Worm (Caenorhabditis elegans) whole organism, L3 larva: Measurements from ENCODE around the gene drl-1.

Experiments used
- R02D3.7 ChIP-seq: fragments of 150-350 bp; optimal IDR thresholded peaks from 2 replicates; lab custom pipeline; 2014; ENCODE audit warnings: missing biosample characterization, missing genetic modification characterization
- ZK546.5 ChIP-seq: sonication (generic microtip); optimal IDR thresholded peaks from 2 replicates; lab custom pipeline; 2017; ENCODE audit warnings: missing biosample characterization, missing genetic modification characterization
- ama-1 ChIP-seq: fragments of 150-350 bp; optimal IDR thresholded peaks from 2 replicates; lab custom pipeline; 2018
- ceh-16 ChIP-seq: sonication (generic microtip); optimal IDR thresholded peaks from 2 replicates; lab custom pipeline; 2017; ENCODE audit warnings: missing biosample characterization, missing genetic modification characterization
- ceh-28 ChIP-seq: fragments of 150-350 bp; optimal IDR thresholded peaks from 2 replicates; lab custom pipeline; 2014; ENCODE audit warnings: missing biosample characterization, missing genetic modification reagents, missing genetic modification characterization
- ceh-82 ChIP-seq: fragments of 150-350 bp; optimal IDR thresholded peaks from 2 replicates; lab custom pipeline; 2014; ENCODE audit warnings: missing biosample characterization, missing genetic modification characterization
- daf-12 ChIP-seq: fragments of 150-350 bp; optimal IDR thresholded peaks from 2 replicates; lab custom pipeline; 2014; ENCODE audit warnings: missing biosample characterization, missing genetic modification reagents, missing genetic modification characterization
- egl-27 ChIP-seq: sonication (generic microtip); optimal IDR thresholded peaks from 4 replicates; lab custom pipeline; 2017; ENCODE audit warnings: missing biosample characterization, missing genetic modification reagents, missing genetic modification characterization
- egl-5 ChIP-seq: fragments of 150-350 bp; optimal IDR thresholded peaks from 2 replicates; lab custom pipeline; 2017; ENCODE audit warnings: missing biosample characterization, missing genetic modification reagents, missing genetic modification characterization, inconsistent platforms
- elt-2 ChIP-seq: sonication (generic microtip); optimal IDR thresholded peaks from 2 replicates; lab custom pipeline; 2016; ENCODE audit warnings: missing genetic modification reagents, mild to moderate bottlenecking, missing genetic modification characterization, missing compliant biosample characterization
- elt-3 ChIP-seq, 3 experiments: fragments of 150-350 bp in 1 of 3; sonication (generic microtip) in 2 of 3; optimal IDR thresholded peaks; 2 replicates in 2 of 3; 4 replicates in 1 of 3; lab custom pipeline; 2014 to 2017; ENCODE audit warnings: missing biosample characterization in 3 of 3, missing genetic modification characterization in 3 of 3
- fkh-10 ChIP-seq: sonication (generic microtip); optimal IDR thresholded peaks from 2 replicates; lab custom pipeline; 2017; ENCODE audit warnings: missing biosample characterization, missing genetic modification reagents, missing genetic modification characterization
- fos-1 ChIP-seq: fragments of 150-350 bp; optimal IDR thresholded peaks from 2 replicates; lab custom pipeline; 2014; ENCODE audit warnings: missing biosample characterization, missing genetic modification characterization
- hmg-11 ChIP-seq: sonication (generic microtip); optimal IDR thresholded peaks from 2 replicates; lab custom pipeline; 2016; ENCODE audit warnings: missing genetic modification characterization, missing compliant biosample characterization
- lin-15B ChIP-seq: fragments of 150-350 bp; optimal IDR thresholded peaks from 2 replicates; lab custom pipeline; 2014; ENCODE audit warnings: missing biosample characterization, missing genetic modification characterization
- lin-39 ChIP-seq: fragments of 150-350 bp; optimal IDR thresholded peaks from 2 replicates; lab custom pipeline; 2018; ENCODE audit warnings: missing biosample characterization, missing genetic modification reagents, missing genetic modification characterization
- lsy-12 ChIP-seq: sonication (generic microtip); optimal IDR thresholded peaks from 2 replicates; lab custom pipeline; 2016; ENCODE audit warnings: mild to moderate bottlenecking, missing genetic modification characterization, missing compliant biosample characterization
- nfya-1 ChIP-seq: sonication (generic microtip); optimal IDR thresholded peaks from 2 replicates; lab custom pipeline; 2017; ENCODE audit warnings: missing genetic modification characterization, mild to moderate bottlenecking, missing compliant biosample characterization, antibody characterized with exemption, moderate library complexity; ENCODE audit not compliant: insufficient read depth
- nhr-12 ChIP-seq: fragments of 150-350 bp; optimal IDR thresholded peaks from 2 replicates; lab custom pipeline; 2014; ENCODE audit warnings: missing biosample characterization, missing genetic modification characterization
- nhr-23 ChIP-seq: fragments of 150-350 bp; optimal IDR thresholded peaks from 2 replicates; lab custom pipeline; 2014; ENCODE audit warnings: missing biosample characterization, missing genetic modification reagents, missing genetic modification characterization
- nhr-237 ChIP-seq: fragments of 150-350 bp; optimal IDR thresholded peaks from 2 replicates; lab custom pipeline; 2014; ENCODE audit warnings: missing biosample characterization, missing genetic modification characterization
- nhr-25 ChIP-seq: sonication (generic microtip); optimal IDR thresholded peaks from 2 replicates; lab custom pipeline; 2017; ENCODE audit warnings: missing biosample characterization, missing genetic modification characterization
- nhr-43 ChIP-seq: sonication (generic microtip); optimal IDR thresholded peaks from 2 replicates; lab custom pipeline; 2016; ENCODE audit warnings: mild to moderate bottlenecking, missing genetic modification characterization, missing compliant biosample characterization; ENCODE audit not compliant: poor library complexity, severe bottlenecking
- nhr-67 ChIP-seq: fragments of 150-350 bp; optimal IDR thresholded peaks from 2 replicates; lab custom pipeline; 2014; ENCODE audit warnings: missing biosample characterization, missing genetic modification characterization
- nhr-76 ChIP-seq: fragments of 150-350 bp; sonication (generic microtip); optimal IDR thresholded peaks from 5 replicates; lab custom pipeline; 2014; ENCODE audit warnings: missing biosample characterization, missing genetic modification characterization
- pha-4 ChIP-seq: fragments of 150-350 bp; optimal IDR thresholded peaks from 2 replicates; lab custom pipeline; 2014; ENCODE audit warnings: missing biosample characterization, missing genetic modification reagents, missing genetic modification characterization
- pqm-1 ChIP-seq: fragments of 150-350 bp; optimal IDR thresholded peaks from 2 replicates; lab custom pipeline; 2017; ENCODE audit warnings: missing biosample characterization, missing genetic modification characterization, inconsistent platforms
- sea-2 ChIP-seq: fragments of 150-350 bp; sonication (generic microtip); optimal IDR thresholded peaks from 4 replicates; lab custom pipeline; 2014; ENCODE audit warnings: missing biosample characterization, missing genetic modification reagents, missing genetic modification characterization
- skn-1 ChIP-seq: fragments of 150-350 bp; optimal IDR thresholded peaks from 2 replicates; lab custom pipeline; 2014; ENCODE audit warnings: missing biosample characterization, missing genetic modification characterization
- snpc-4 ChIP-seq: fragments of 150-350 bp; optimal IDR thresholded peaks from 2 replicates; lab custom pipeline; 2014; ENCODE audit warnings: missing biosample characterization, missing genetic modification characterization
- unc-39 ChIP-seq: sonication (generic microtip); optimal IDR thresholded peaks from 4 replicates; lab custom pipeline; 2017; ENCODE audit warnings: missing biosample characterization, missing genetic modification characterization
- unc-62 ChIP-seq: fragments of 150-350 bp; sonication (generic microtip); optimal IDR thresholded peaks from 4 replicates; lab custom pipeline; 2014; ENCODE audit warnings: missing biosample characterization, missing genetic modification reagents, missing genetic modification characterization
- zag-1 ChIP-seq: fragments of 150-350 bp; optimal IDR thresholded peaks from 2 replicates; lab custom pipeline; 2014; ENCODE audit warnings: missing biosample characterization, missing genetic modification characterization
- ztf-11 ChIP-seq: fragments of 150-350 bp; optimal IDR thresholded peaks from 2 replicates; lab custom pipeline; 2014; ENCODE audit warnings: missing biosample characterization, missing genetic modification characterization
- ztf-4 ChIP-seq: fragments of 150-350 bp; optimal IDR thresholded peaks from 2 replicates; lab custom pipeline; 2014; ENCODE audit warnings: missing biosample characterization, missing genetic modification characterization

Gene drl-1

DNA sequence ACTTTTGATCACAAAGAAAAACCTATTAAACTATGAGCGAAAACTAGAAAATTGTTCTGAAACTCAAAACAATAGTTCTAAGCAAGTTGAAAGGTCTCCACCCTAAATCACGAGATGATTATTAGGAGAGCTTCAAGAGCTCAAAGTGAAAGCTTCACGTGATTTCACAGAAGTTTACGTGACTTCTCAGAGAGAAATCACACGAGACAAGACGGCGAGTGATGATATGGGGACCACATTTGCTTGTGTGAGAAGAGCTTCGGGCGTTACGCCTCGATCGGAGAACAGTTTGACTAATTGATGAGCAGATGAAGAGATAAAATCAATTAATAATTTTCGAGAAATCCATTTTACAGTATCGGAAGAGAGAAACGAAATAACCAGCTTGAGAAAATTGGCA is 40.1 kb downstream of the drl-1 start:
- TF ChIP-seq ztf-11 (tag; lab: Kevin White, UChicago) (no peak), pha-4 (tag; lab: Kevin White, UChicago) (no peak), nhr-43 (no peak), elt-2 (no peak), daf-12 (no peak), unc-62 (GFP tag; lab: Kevin White, UChicago) (no peak), fos-1 (no peak), lin-15B (tag; lab: Kevin White, UChicago) (no peak), R02D3.7 (no peak), ZK546.5 (tag; lab: Kevin White, UChicago) (no peak), snpc-4 (tag; lab: Kevin White, UChicago) (no peak)

DNA sequence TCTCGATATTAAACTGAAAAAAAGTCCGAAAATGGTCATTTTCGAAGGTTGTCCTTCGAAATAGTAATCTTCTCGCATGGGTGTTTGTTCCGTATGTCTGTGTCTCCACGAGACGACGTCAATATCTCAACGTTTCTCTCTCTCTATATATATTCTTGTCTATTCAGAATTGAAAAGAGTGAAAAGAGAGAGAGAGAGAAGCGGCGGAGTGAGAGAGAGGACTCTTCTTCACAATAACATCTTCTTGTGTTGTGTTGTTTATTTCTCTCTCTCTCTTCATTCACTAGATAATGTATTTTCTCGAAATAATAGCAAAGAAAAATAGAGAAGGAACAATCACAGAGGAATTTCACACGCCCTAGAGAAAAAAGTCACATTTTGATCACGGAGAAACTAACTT is 41.5 kb downstream of the drl-1 start:
- TF ChIP-seq unc-39 (no peak), hmg-11 (tag; lab: Kevin White, UChicago) (peak; percentile 45), ceh-82 (tag; lab: Kevin White, UChicago) (no peak), nfya-1 (tag; lab: Kevin White, UChicago) (peak; percentile 37), fkh-10 (GFP tag; lab: Kevin White, UChicago) (peak; percentile 17), elt-3 (tag; optimal IDR thresholded peaks at IDR 0.05; lab: Kevin White, UChicago) (no peak), lin-15B (tag; lab: Kevin White, UChicago) (peak; percentile 6), ZK546.5 (tag; lab: Kevin White, UChicago) (no peak), ama-1 (lab: Kevin White, UChicago) (no peak), skn-1 (tag; lab: Kevin White, UChicago) (no peak), nhr-43 (no peak), fos-1 (no peak), lin-39 (peak; percentile 8), nhr-25 (tag; lab: Kevin White, UChicago) (peak; percentile 48), lsy-12 (tag; lab: Kevin White, UChicago) (no peak), egl-5 (tag; lab: Kevin White, UChicago) (peak; percentile 39), nhr-23 (tag; lab: Kevin White, UChicago) (peak; percentile 42), pha-4 (tag; lab: Kevin White, UChicago) (no peak)
- TF ChIP-seq, all 47 proteins: peak for 8

DNA sequence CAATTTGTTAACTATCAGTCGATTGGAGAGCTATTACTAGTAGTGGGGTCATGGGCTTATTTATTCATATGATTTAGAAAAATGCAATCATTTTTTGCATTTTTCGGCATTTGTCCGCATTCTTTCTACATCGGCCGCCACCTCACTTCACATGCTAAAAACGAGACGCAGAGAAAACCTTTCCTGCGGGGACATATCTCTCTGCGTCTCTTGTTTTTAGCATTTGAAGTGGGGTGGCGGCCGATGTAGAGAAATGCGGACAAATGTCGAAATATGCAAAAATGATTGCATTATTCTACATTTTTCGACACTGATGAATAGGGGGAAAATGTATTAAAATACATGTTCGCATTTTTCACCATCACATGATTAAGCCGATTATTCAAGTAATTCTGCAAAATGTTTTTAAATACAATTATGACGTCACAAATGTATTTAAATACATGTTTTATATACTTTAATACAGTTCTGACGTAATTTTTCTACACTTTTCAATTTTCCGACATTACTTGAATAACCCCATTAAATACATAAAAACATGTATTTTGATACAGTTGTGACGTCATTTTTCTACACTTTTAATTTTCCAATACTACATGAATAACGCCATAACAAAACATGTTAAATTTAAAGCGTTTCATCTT is 47.4 kb downstream of the drl-1 start:
- TF ChIP-seq egl-27 (tag; lab: Kevin White, UChicago) (no peak), ceh-28 (tag; lab: Kevin White, UChicago) (no peak), hmg-11 (tag; lab: Kevin White, UChicago) (no peak), egl-5 (tag; lab: Kevin White, UChicago) (peak; percentile 39), lin-15B (tag; lab: Kevin White, UChicago) (peak; percentile 34), ceh-82 (tag; lab: Kevin White, UChicago) (no peak)

DNA sequence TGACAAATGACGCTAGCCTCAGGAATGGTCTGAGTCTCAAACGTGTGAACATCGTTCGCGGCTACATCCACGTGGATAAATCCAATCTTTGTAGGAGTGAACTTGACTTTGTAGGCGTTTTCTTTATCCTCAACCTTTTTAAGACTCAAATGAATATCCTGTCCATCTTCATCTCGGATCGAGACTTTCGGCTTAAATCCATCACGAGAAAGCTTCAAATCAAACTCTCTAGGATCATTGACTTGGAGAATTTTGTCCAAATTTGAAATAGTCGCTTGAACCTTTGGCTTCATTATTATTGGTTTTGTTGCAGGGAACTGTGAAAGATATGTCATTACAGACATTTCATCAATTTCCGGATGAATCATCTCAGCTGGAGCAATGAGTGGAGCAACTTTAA is 49.1 kb downstream of the drl-1 start:
- TF ChIP-seq pha-4 (tag; lab: Kevin White, UChicago) (no peak), hmg-11 (tag; lab: Kevin White, UChicago) (no peak), nhr-12 (no peak), egl-27 (tag; lab: Kevin White, UChicago) (no peak), nhr-25 (tag; lab: Kevin White, UChicago) (no peak), ceh-16 (no peak), ceh-28 (tag; lab: Kevin White, UChicago) (no peak), nhr-237 (tag; lab: Kevin White, UChicago) (no peak), zag-1 (tag; lab: Kevin White, UChicago) (no peak), nhr-67 (tag; lab: Kevin White, UChicago) (no peak), nhr-43 (no peak), ztf-4 (tag; lab: Kevin White, UChicago) (no peak), lin-15B (tag; lab: Kevin White, UChicago) (no peak), egl-5 (tag; lab: Kevin White, UChicago) (no peak), elt-2 (no peak), sea-2 (GFP tag; lab: Kevin White, UChicago) (no peak)

DNA sequence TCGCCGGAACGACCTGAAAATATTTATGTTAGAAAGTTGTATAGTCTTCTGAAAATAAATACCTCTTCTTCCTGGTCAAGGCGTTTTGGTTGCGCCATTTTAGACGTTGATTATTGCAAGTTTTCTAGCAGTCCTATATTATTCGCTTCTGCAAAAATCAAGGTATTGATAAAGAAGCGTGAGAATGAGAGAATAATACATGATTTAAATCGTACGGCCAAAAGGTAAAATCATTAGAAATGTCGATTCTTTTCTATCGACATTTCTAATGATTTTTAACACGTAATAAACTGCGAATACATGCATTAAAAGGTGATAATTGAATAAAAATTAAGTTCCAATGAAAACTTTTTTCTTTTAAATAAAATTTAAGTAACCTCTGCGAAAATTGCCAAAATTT is 51.1 kb downstream of the drl-1 start, which contains the start of gene fln-1:
Gene fln-1 (minus strand): TSS at position 101 of the 400 bp plus-strand sequence.
- TF ChIP-seq zag-1 (tag; lab: Kevin White, UChicago) (no peak), pqm-1 (tag; lab: Kevin White, UChicago) (no peak), nhr-76 (tag; lab: Kevin White, UChicago) (no peak)
